Fruit fly (Drosophila melanogaster): ENCODE data around the gene Arts.
A peak's percentile ranks its signal among the peaks of the same experiment; 100 is the strongest.

The Arts gene

DNA sequence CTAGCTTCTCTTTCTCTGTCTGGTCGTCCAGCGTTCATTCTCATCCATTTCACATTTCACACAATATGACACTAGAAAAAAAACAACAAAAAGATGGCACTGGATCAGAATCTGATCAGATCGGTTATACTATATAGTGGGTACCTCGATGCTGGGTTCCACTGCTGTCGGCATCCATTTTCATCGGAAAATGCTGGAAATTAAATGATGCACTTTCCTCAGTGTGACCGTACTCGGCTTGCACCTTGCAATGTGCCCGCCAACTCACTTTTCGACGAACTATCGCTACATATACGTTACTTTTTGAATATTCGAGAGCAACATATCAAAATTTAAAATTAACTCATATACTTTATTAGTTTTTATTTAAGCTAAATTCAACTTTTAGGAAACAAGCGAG, 11.8 kb upstream of the Arts start, which contains the start of gene tra:
tra (minus strand) TSS at position 191 of the 400 bp plus-strand sequence.
- TF ChIP-seq CG7101 (tag; optimal IDR thresholded peaks at IDR 0.05) (no peak), CG33017 (tag; optimal IDR thresholded peaks at IDR 0.05) (no peak), CG7045 (GFP tag; optimal IDR thresholded peaks at IDR 0.05) (no peak), CG11617 (GFP tag; optimal IDR thresholded peaks at IDR 0.05) (no peak)

DNA sequence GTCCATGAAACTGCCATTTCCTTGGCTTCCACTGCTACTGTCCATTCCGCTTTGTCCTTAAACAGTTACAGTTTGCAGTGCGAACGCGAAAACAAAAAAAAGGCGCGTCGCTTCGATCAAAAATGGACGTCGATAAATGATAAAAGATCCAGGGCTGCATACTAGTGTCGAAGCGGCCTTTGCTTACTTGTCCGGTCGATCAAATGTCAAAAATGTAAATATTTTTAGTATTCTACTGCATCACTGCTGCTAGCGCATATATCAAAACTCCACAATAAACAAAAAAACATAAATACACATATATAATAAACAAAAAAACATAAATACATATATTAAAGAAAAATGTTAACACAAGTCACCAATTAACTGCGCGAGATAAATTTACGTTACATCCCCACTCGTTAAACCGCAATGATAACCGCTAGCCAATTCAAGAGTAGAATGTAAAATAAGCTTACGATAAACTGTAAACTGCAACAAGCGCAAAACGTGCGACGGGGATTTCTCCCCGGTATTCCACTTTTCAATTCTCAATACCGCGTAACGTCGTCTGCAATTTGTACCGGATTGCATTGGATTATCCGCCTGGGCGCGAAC, 7.6 kb upstream of the Arts start, which contains the start of the genes spd-2 and Apl:
spd-2 (minus strand) TSS at position 93 of the 597 bp plus-strand sequence.
Apl (plus strand) TSS at position 260 of the 597 bp plus-strand sequence.
- TF ChIP-seq bab1 (GFP tag; optimal IDR thresholded peaks at IDR 0.05) (no peak), Hr96 (GFP tag; optimal IDR thresholded peaks at IDR 0.05) (no peak), ovo (GFP tag; optimal IDR thresholded peaks at IDR 0.05) (no peak), kay (GFP tag; ENCODE audit: borderline replicate concordance) (no peak)

DNA sequence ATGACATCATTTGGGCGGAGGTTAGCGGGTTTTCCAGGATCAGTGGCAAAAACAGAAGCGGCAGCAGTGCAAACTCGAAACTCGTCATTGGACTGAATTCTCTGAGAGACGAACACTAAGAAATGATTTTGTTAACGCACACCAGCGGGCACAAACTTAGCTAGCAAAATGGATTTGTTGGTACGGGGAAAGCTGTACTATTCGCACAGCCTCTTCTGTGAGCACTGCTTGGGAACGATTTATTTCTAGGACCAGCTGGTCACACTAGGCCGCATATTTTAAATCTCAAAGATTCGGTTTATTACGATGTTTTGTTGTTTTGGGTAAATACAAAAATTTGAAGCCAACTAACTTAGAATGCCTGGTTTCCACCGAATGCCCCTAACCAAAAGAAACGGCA, 6.5 kb downstream of the Arts start, which contains the start of gene CG4098:
CG4098 (minus strand) TSS at position 228 of the 400 bp plus-strand sequence.
- TF ChIP-seq toe (GFP tag; optimal IDR thresholded peaks at IDR 0.05) (peak; percentile 47), CG5204 (GFP tag; optimal IDR thresholded peaks at IDR 0.05) (no peak), CG12768 (GFP tag; optimal IDR thresholded peaks at IDR 0.05) (peak; percentile 63), CG33017 (tag; optimal IDR thresholded peaks at IDR 0.05) (peak; percentile 43), CG7045 (GFP tag; optimal IDR thresholded peaks at IDR 0.05) (peak; percentile 64), Hr96 (GFP tag; optimal IDR thresholded peaks at IDR 0.05) (peak; percentile 65), Clk (GFP tag; optimal IDR thresholded peaks at IDR 0.05) (no peak), cic (GFP tag; optimal IDR thresholded peaks at IDR 0.05) (peak; percentile 21), Mnt (GFP tag; optimal IDR thresholded peaks at IDR 0.05) (peak; percentile 61), CG11617 (GFP tag; optimal IDR thresholded peaks at IDR 0.05) (peak; percentile 36), tj (GFP tag; optimal IDR thresholded peaks at IDR 0.05) (no peak), bab1 (GFP tag; optimal IDR thresholded peaks at IDR 0.05) (peak; percentile 69), kay (GFP tag; ENCODE audit: borderline replicate concordance) (no peak), Crg-1 (GFP tag; optimal IDR thresholded peaks at IDR 0.05) (peak; percentile 50), CG7101 (tag; optimal IDR thresholded peaks at IDR 0.05) (peak; percentile 69), pad (GFP tag; optimal IDR thresholded peaks at IDR 0.05) (peak; percentile 32), CG14711 (tag; optimal IDR thresholded peaks at IDR 0.05) (peak; percentile 49), ovo (GFP tag; optimal IDR thresholded peaks at IDR 0.05) (no peak), CG1620 (GFP tag; optimal IDR thresholded peaks at IDR 0.05) (peak; percentile 61), cnc (optimal IDR thresholded peaks at IDR 0.05) (no peak)

- TF ChIP-seq CG14711 (tag; optimal IDR thresholded peaks at IDR 0.05) = peak; percentile 38
- TF ChIP-seq tj (GFP tag; optimal IDR thresholded peaks at IDR 0.05) = no peak
- peak; percentile 42 for TF ChIP-seq bab1 (GFP tag; optimal IDR thresholded peaks at IDR 0.05)
- TF ChIP-seq CG11617 (GFP tag; optimal IDR thresholded peaks at IDR 0.05) = no peak
- no peak for TF ChIP-seq CG7101 (tag; optimal IDR thresholded peaks at IDR 0.05)
- peak; percentile 71 to 76 for TF ChIP-seq cnc (optimal IDR thresholded peaks at IDR 0.05)
- TF ChIP-seq Clk (GFP tag; optimal IDR thresholded peaks at IDR 0.05) = no peak
- TF ChIP-seq CG1620 (GFP tag; optimal IDR thresholded peaks at IDR 0.05) = no peak
- no peak for TF ChIP-seq CG12768 (GFP tag; optimal IDR thresholded peaks at IDR 0.05)
Measured at dm6 chr3L:16610201-16610600, 7.5 kb downstream of the Arts start, which contains the start of gene Prosbeta6. Gene Prosbeta6, minus strand, starts transcription at chr3L:16610418.

DNA sequence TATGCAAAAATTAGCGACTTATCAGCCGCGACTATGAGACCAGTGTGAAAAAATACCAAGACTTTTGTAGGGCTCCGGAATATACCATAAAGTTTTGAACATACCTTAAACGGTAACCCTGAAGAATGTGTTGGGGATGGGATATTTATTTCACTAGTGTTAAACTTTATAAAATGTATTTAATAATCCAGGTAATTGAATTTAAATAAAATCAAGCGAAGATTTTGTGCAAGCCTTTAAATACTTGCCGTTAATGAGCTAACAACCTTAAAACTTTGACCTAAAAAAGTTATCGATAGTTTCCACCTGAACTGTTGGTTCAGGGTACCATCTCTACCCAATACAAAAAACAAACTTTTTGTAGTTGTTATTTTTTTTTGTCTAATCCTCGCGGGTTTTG, 9.5 kb downstream of the Arts start, which contains the start of gene CG4101:
CG4101 (plus strand) TSS at position 335 of the 400 bp plus-strand sequence.
- TF ChIP-seq ovo (GFP tag; optimal IDR thresholded peaks at IDR 0.05) = peak; percentile 81
- TF ChIP-seq Clk (GFP tag; optimal IDR thresholded peaks at IDR 0.05) = peak; percentile 80
- peak; percentile 84 for TF ChIP-seq Crg-1 (GFP tag; optimal IDR thresholded peaks at IDR 0.05)
- TF ChIP-seq cic (GFP tag; optimal IDR thresholded peaks at IDR 0.05) = peak; percentile 11
- peak; percentile 84 for TF ChIP-seq CG33017 (tag; optimal IDR thresholded peaks at IDR 0.05)
- TF ChIP-seq CG1620 (GFP tag; optimal IDR thresholded peaks at IDR 0.05) = peak; percentile 93
- TF ChIP-seq pad (GFP tag; optimal IDR thresholded peaks at IDR 0.05) = peak; percentile 66
- TF ChIP-seq Hr96 (GFP tag; optimal IDR thresholded peaks at IDR 0.05) = peak; percentile 85
- TF ChIP-seq Mnt (GFP tag; optimal IDR thresholded peaks at IDR 0.05) = peak; percentile 81
- peak; percentile 74 for TF ChIP-seq CG7045 (GFP tag; optimal IDR thresholded peaks at IDR 0.05)
- peak; percentile 96 for TF ChIP-seq kay (GFP tag; ENCODE audit: borderline replicate concordance)
- peak; percentile 89 for TF ChIP-seq bab1 (GFP tag; optimal IDR thresholded peaks at IDR 0.05)
- peak; percentile 95 for TF ChIP-seq toe (GFP tag; optimal IDR thresholded peaks at IDR 0.05)
- no peak for TF ChIP-seq cnc (optimal IDR thresholded peaks at IDR 0.05)
- peak; percentile 90 for TF ChIP-seq CG7101 (tag; optimal IDR thresholded peaks at IDR 0.05)
- peak; percentile 79 for TF ChIP-seq CG11617 (GFP tag; optimal IDR thresholded peaks at IDR 0.05)
- TF ChIP-seq tj (GFP tag; optimal IDR thresholded peaks at IDR 0.05) = peak; percentile 60
- TF ChIP-seq CG14711 (tag; optimal IDR thresholded peaks at IDR 0.05) = peak; percentile 96
- peak; percentile 82 for TF ChIP-seq CG12768 (GFP tag; optimal IDR thresholded peaks at IDR 0.05)
- TF ChIP-seq CG5204 (GFP tag; optimal IDR thresholded peaks at IDR 0.05) = peak; percentile 93

- TF ChIP-seq tj (GFP tag; optimal IDR thresholded peaks at IDR 0.05) (peak; percentile 72), bab1 (GFP tag; optimal IDR thresholded peaks at IDR 0.05) (peak; percentile 58), Hr96 (GFP tag; optimal IDR thresholded peaks at IDR 0.05) (peak; percentile 1), CG33017 (tag; optimal IDR thresholded peaks at IDR 0.05) (no peak), pad (GFP tag; optimal IDR thresholded peaks at IDR 0.05) (no peak), CG1620 (GFP tag; optimal IDR thresholded peaks at IDR 0.05) (no peak), toe (GFP tag; optimal IDR thresholded peaks at IDR 0.05) (no peak), kay (GFP tag; ENCODE audit: borderline replicate concordance) (peak; percentile 94), cic (GFP tag; optimal IDR thresholded peaks at IDR 0.05) (no peak), Crg-1 (GFP tag; optimal IDR thresholded peaks at IDR 0.05) (no peak), cnc (optimal IDR thresholded peaks at IDR 0.05) (no peak), ovo (GFP tag; optimal IDR thresholded peaks at IDR 0.05) (no peak), Mnt (GFP tag; optimal IDR thresholded peaks at IDR 0.05) (peak; percentile 78), CG11617 (GFP tag; optimal IDR thresholded peaks at IDR 0.05) (peak; percentile 52), CG7045 (GFP tag; optimal IDR thresholded peaks at IDR 0.05) (no peak), Clk (GFP tag; optimal IDR thresholded peaks at IDR 0.05) (no peak), CG5204 (GFP tag; optimal IDR thresholded peaks at IDR 0.05) (no peak), CG7101 (tag; optimal IDR thresholded peaks at IDR 0.05) (peak; percentile 37), CG12768 (GFP tag; optimal IDR thresholded peaks at IDR 0.05) (no peak), CG14711 (tag; optimal IDR thresholded peaks at IDR 0.05) (peak; percentile 10)
Measured at dm6 chr3L:16612972-16613371, 10.3 kb downstream of the Arts start.
